Fruit fly (Drosophila melanogaster) whole organism, embryonic: ENCODE data around the gene Hsp83.

Source experiments
- CG10274 ChIP-seq: fragments of 200-800 bp; sonication (Bioruptor generic); optimal IDR thresholded peaks from 3 replicates; lab custom pipeline; 2017; ENCODE audit warnings: missing biosample characterization, mild to moderate bottlenecking, missing genetic modification characterization
- CG10462 ChIP-seq: fragments of 200-800 bp; sonication (Bioruptor generic); optimal IDR thresholded peaks from 2 replicates; lab custom pipeline; 2016; ENCODE audit warnings: missing biosample characterization, missing genetic modification characterization
- CG10543 ChIP-seq: fragments of 200-800 bp; sonication (Bioruptor generic); optimal IDR thresholded peaks from 3 replicates; lab custom pipeline; 2017; ENCODE audit warnings: missing biosample characterization, mild to moderate bottlenecking, missing genetic modification characterization, moderate library complexity
- CG10565 ChIP-seq: fragments of 200-800 bp; sonication (Bioruptor generic); optimal IDR thresholded peaks from 3 replicates; lab custom pipeline; 2016; ENCODE audit warnings: missing biosample characterization, mild to moderate bottlenecking, missing genetic modification characterization
- CG11456 ChIP-seq: fragments of 200-800 bp; sonication (Bioruptor generic); IDR thresholded peaks from 3 replicates; pipeline ENCODE4 v1.3.6; 2022; ENCODE audit warnings: missing biosample characterization, missing genetic modification characterization
- CG1233 ChIP-seq: fragments of 200-800 bp; sonication (Bioruptor generic); optimal IDR thresholded peaks from 4 replicates; lab custom pipeline; 2018; ENCODE audit warnings: missing biosample characterization, mild to moderate bottlenecking, missing genetic modification characterization
- CG14860 ChIP-seq: fragments of 200-800 bp; sonication (Bioruptor generic); IDR thresholded peaks from 3 replicates; pipeline ENCODE4 v1.3.6; 2022; ENCODE audit warnings: missing biosample characterization, missing genetic modification characterization; ENCODE audit not compliant: partially characterized antibody
- CG15269 ChIP-seq: fragments of 200-800 bp; sonication (Bioruptor generic); optimal IDR thresholded peaks from 2 replicates; lab custom pipeline; 2018; ENCODE audit warnings: missing biosample characterization, mild to moderate bottlenecking, missing genetic modification characterization, moderate library complexity
- CG15514 ChIP-seq: fragments of 200-800 bp; sonication (Bioruptor generic); optimal IDR thresholded peaks from 3 replicates; lab custom pipeline; 2017; ENCODE audit warnings: missing biosample characterization, missing genetic modification characterization, mild to moderate bottlenecking, moderate library complexity, missing genetic modification reagents
- CG17912 ChIP-seq: fragments of 200-800 bp; sonication (Bioruptor generic); optimal IDR thresholded peaks from 2 replicates; lab custom pipeline; 2018; ENCODE audit warnings: missing biosample characterization, mild to moderate bottlenecking, missing genetic modification characterization
- CG2202 ChIP-seq: fragments of 200-800 bp; sonication (Bioruptor generic); optimal IDR thresholded peaks from 2 replicates; lab custom pipeline; 2018; ENCODE audit warnings: missing biosample characterization, mild to moderate bottlenecking, missing genetic modification characterization
- CG30020 ChIP-seq: fragments of 200-800 bp; optimal IDR thresholded peaks from 2 replicates; lab custom pipeline; 2019; ENCODE audit warnings: missing biosample characterization, mild to moderate bottlenecking, missing genetic modification characterization, moderate library complexity
- CG31365 ChIP-seq: fragments of 200-800 bp; sonication (Bioruptor generic); optimal IDR thresholded peaks from 2 replicates; lab custom pipeline; 2018; ENCODE audit warnings: missing biosample characterization, mild to moderate bottlenecking, missing genetic modification characterization
- CG32767 ChIP-seq: fragments of 200-800 bp; sonication (Bioruptor generic); IDR thresholded peaks from 2 replicates; pipeline ENCODE4 v1.3.6; 2022; ENCODE audit warnings: missing biosample characterization, missing genetic modification characterization
- CG34376 ChIP-seq: fragments of 200-800 bp; sonication (Bioruptor generic); optimal IDR thresholded peaks from 2 replicates; lab custom pipeline; 2018; ENCODE audit warnings: missing biosample characterization, mild to moderate bottlenecking, missing genetic modification characterization
- CG4328 ChIP-seq: fragments of 200-800 bp; sonication (Bioruptor generic); optimal IDR thresholded peaks from 3 replicates; lab custom pipeline; 2017; ENCODE audit warnings: missing biosample characterization, missing genetic modification reagents, missing genetic modification characterization
- CG4360 ChIP-seq: fragments of 200-800 bp; sonication (Bioruptor generic); IDR thresholded peaks from 2 replicates; pipeline ENCODE4 v1.3.6; 2022; ENCODE audit warnings: missing biosample characterization, missing genetic modification characterization
- CG4424 ChIP-seq: fragments of 200-800 bp; sonication (Bioruptor generic); optimal IDR thresholded peaks from 3 replicates; lab custom pipeline; 2016; ENCODE audit warnings: missing biosample characterization, missing genetic modification characterization
- CG4730 ChIP-seq: fragments of 200-800 bp; sonication (Bioruptor generic); IDR thresholded peaks from 2 replicates; pipeline ENCODE4 v1.3.6; 2022; ENCODE audit warnings: missing biosample characterization, missing genetic modification characterization
- CG6683 ChIP-seq: fragments of 200-800 bp; sonication (Bioruptor generic); optimal IDR thresholded peaks from 2 replicates; lab custom pipeline; 2017; ENCODE audit warnings: missing biosample characterization, mild to moderate bottlenecking, missing genetic modification characterization, missing genetic modification reagents
- CG7372 ChIP-seq: fragments of 200-800 bp; sonication (Bioruptor generic); IDR thresholded peaks from 2 replicates; pipeline ENCODE4 v1.3.6; 2022; ENCODE audit warnings: missing biosample characterization, missing genetic modification characterization
- CG8089 ChIP-seq: fragments of 200-800 bp; sonication (Bioruptor generic); optimal IDR thresholded peaks from 3 replicates; lab custom pipeline; 2016; ENCODE audit warnings: missing biosample characterization, missing genetic modification characterization
- CG9817 ChIP-seq: fragments of 200-800 bp; sonication (Bioruptor generic); optimal IDR thresholded peaks from 2 replicates; lab custom pipeline; 2018; ENCODE audit warnings: missing biosample characterization, mild to moderate bottlenecking, missing genetic modification characterization, moderate library complexity
- Camta ChIP-seq: fragments of 200-800 bp; sonication (Bioruptor generic); optimal IDR thresholded peaks from 2 replicates; lab custom pipeline; 2016; ENCODE audit warnings: missing biosample characterization, missing genetic modification characterization
- CkIIα-i1 ChIP-seq: fragments of 200-800 bp; sonication (Bioruptor generic); IDR thresholded peaks from 2 replicates; pipeline ENCODE4 v1.3.6; 2022; ENCODE audit warnings: missing biosample characterization, missing genetic modification characterization
- CoRest ChIP-seq: fragments of 200-800 bp; sonication (Bioruptor generic); optimal IDR thresholded peaks from 3 replicates; lab custom pipeline; 2018; ENCODE audit warnings: missing biosample characterization, mild to moderate bottlenecking, missing genetic modification characterization, moderate library complexity
- HLH4C ChIP-seq: fragments of 200-800 bp; sonication (Bioruptor generic); IDR thresholded peaks from 3 replicates; pipeline ENCODE4 v1.3.6; 2022; ENCODE audit warnings: missing biosample characterization, missing genetic modification characterization; ENCODE audit not compliant: partially characterized antibody
- Hsf ChIP-seq: fragments of 200-800 bp; sonication (Bioruptor generic); optimal IDR thresholded peaks from 3 replicates; lab custom pipeline; 2016; ENCODE audit warnings: missing biosample characterization, missing genetic modification characterization
- Med ChIP-seq: fragments of 200-800 bp; sonication (Bioruptor generic); peaks from one replicate; lab custom pipeline; 2016; ENCODE audit warnings: missing biosample characterization, missing genetic modification characterization, mild to moderate bottlenecking, inconsistent platforms, moderate library complexity
- Meics ChIP-seq: fragments of 200-800 bp; sonication (Bioruptor generic); optimal IDR thresholded peaks from 2 replicates; lab custom pipeline; 2017; ENCODE audit warnings: missing biosample characterization, mild to moderate bottlenecking, missing genetic modification characterization
- NK7.1 ChIP-seq: fragments of 200-800 bp; sonication (Bioruptor generic); optimal IDR thresholded peaks from 3 replicates; lab custom pipeline; 2016; ENCODE audit warnings: missing biosample characterization, missing genetic modification characterization
- TFAM ChIP-seq: fragments of 200-800 bp; sonication (Bioruptor generic); optimal IDR thresholded peaks from 2 replicates; lab custom pipeline; 2017; ENCODE audit warnings: missing biosample characterization, missing genetic modification characterization, inconsistent platforms
- Xrp1 ChIP-seq: fragments of 200-800 bp; sonication (Bioruptor generic); IDR thresholded peaks from 2 replicates; pipeline ENCODE4 v1.3.6; 2022; ENCODE audit warnings: missing biosample characterization, missing genetic modification characterization
- cato ChIP-seq: fragments of 200-800 bp; sonication (Bioruptor generic); optimal IDR thresholded peaks from 2 replicates; lab custom pipeline; 2016; ENCODE audit warnings: missing biosample characterization, missing genetic modification characterization, borderline replicate concordance
- caup ChIP-seq: fragments of 200-800 bp; sonication (Bioruptor generic); optimal IDR thresholded peaks from 3 replicates; lab custom pipeline; 2017; ENCODE audit warnings: missing biosample characterization, mild to moderate bottlenecking, missing genetic modification characterization, moderate library complexity; ENCODE audit not compliant: severe bottlenecking
- croc ChIP-seq: fragments of 200-800 bp; sonication (Bioruptor generic); conservative IDR thresholded peaks from 3 replicates; pipeline ENCODE4 v1.3.6; 2022; ENCODE audit warnings: missing biosample characterization, missing genetic modification characterization
- crol ChIP-seq: fragments of 200-800 bp; sonication (Bioruptor generic); IDR thresholded peaks from 2 replicates; pipeline ENCODE4 v1.3.6; 2022; ENCODE audit warnings: missing biosample characterization, missing genetic modification characterization
- dm ChIP-seq: fragments of 200-800 bp; sonication (Bioruptor generic); optimal IDR thresholded peaks from 3 replicates; lab custom pipeline; 2016; ENCODE audit warnings: missing biosample characterization, missing genetic modification characterization
- exex ChIP-seq: fragments of 200-800 bp; sonication (Bioruptor generic); optimal IDR thresholded peaks from 4 replicates; lab custom pipeline; 2018; ENCODE audit warnings: missing biosample characterization, mild to moderate bottlenecking, missing genetic modification characterization, moderate library complexity
- fd102C ChIP-seq: fragments of 200-800 bp; sonication (Bioruptor generic); optimal IDR thresholded peaks from 2 replicates; lab custom pipeline; 2018; ENCODE audit warnings: missing biosample characterization, mild to moderate bottlenecking, missing genetic modification characterization, moderate library complexity
- gem ChIP-seq: fragments of 200-800 bp; sonication (Bioruptor generic); optimal IDR thresholded peaks from 2 replicates; lab custom pipeline; 2019; ENCODE audit warnings: missing biosample characterization, mild to moderate bottlenecking, missing genetic modification characterization, moderate library complexity
- inv ChIP-seq: fragments of 200-800 bp; sonication (Bioruptor generic); IDR thresholded peaks from 2 replicates; pipeline ENCODE4 v1.3.6; 2022; ENCODE audit warnings: missing biosample characterization, missing genetic modification characterization; ENCODE audit not compliant: partially characterized antibody
- lilli ChIP-seq: fragments of 200-800 bp; sonication (Bioruptor generic); optimal IDR thresholded peaks from 3 replicates; lab custom pipeline; 2016; ENCODE audit warnings: missing biosample characterization, missing genetic modification characterization
- nau ChIP-seq: fragments of 200-800 bp; sonication (Bioruptor generic); optimal IDR thresholded peaks from 3 replicates; lab custom pipeline; 2017; ENCODE audit warnings: missing biosample characterization, mild to moderate bottlenecking, missing genetic modification characterization, missing genetic modification reagents
- org-1 ChIP-seq: fragments of 200-800 bp; sonication (Bioruptor generic); optimal IDR thresholded peaks from 2 replicates; lab custom pipeline; 2017; ENCODE audit warnings: missing biosample characterization, missing genetic modification characterization
- pb ChIP-seq: fragments of 200-800 bp; sonication (Bioruptor generic); optimal IDR thresholded peaks from 3 replicates; lab custom pipeline; 2016; ENCODE audit warnings: missing biosample characterization, missing genetic modification characterization
- sens-2 ChIP-seq: fragments of 200-800 bp; sonication (Bioruptor generic); IDR thresholded peaks from 2 replicates; pipeline ENCODE4 v1.3.6; 2022; ENCODE audit warnings: missing biosample characterization, missing genetic modification characterization
- shn ChIP-seq: fragments of 200-800 bp; sonication (Bioruptor generic); optimal IDR thresholded peaks from 3 replicates; lab custom pipeline; 2016; ENCODE audit warnings: missing biosample characterization, missing genetic modification characterization
- so ChIP-seq: fragments of 200-800 bp; sonication (Bioruptor generic); IDR thresholded peaks from 3 replicates; pipeline ENCODE4 v1.3.6; 2022; ENCODE audit warnings: missing biosample characterization, missing genetic modification characterization
- tgo ChIP-seq: fragments of 200-800 bp; sonication (Bioruptor generic); IDR thresholded peaks from 3 replicates; pipeline ENCODE4 v1.3.6; 2022; ENCODE audit warnings: missing biosample characterization, missing genetic modification characterization
- ttk ChIP-seq: fragments of 200-800 bp; sonication (Bioruptor generic); IDR thresholded peaks from 2 replicates; pipeline ENCODE4 v2.1.2; 2022; ENCODE audit warnings: missing biosample characterization, missing genetic modification characterization

Gene Hsp83

dm6 chr3L:3197464-3197863 lies 4.7 kb downstream of the Hsp83 start, which contains the start of gene CG14966 (continued):
- TF ChIP-seq Xrp1 (GFP tag; lab: Robert Waterston, UW) (no peak), CG4424 (GFP tag; lab: Kevin White, UChicago) (peak; percentile 1), CG10565 (GFP tag; lab: Kevin White, UChicago) (no peak), sens-2 (no peak), caup (GFP tag; lab: Kevin White, UChicago) (no peak), inv (GFP tag; lab: Robert Waterston, UW) (peak; percentile 78), CG34376 (GFP tag; lab: Kevin White, UChicago) (peak; percentile 79), dm (GFP tag; lab: Kevin White, UChicago) (no peak), CG1233 (GFP tag; lab: Kevin White, UChicago) (no peak), CG8089 (GFP tag; lab: Kevin White, UChicago) (no peak), CG32767 (no peak), shn (peak; percentile 10), fd102C (GFP tag; lab: Kevin White, UChicago) (no peak), crol (no peak), CG4730 (GFP tag; lab: Robert Waterston, UW) (no peak), CG4328 (GFP tag; lab: Kevin White, UChicago) (no peak), CG10274 (GFP tag; lab: Kevin White, UChicago) (no peak), CG31365 (tag; lab: Kevin White, UChicago) (no peak), CG17912 (GFP tag; lab: Kevin White, UChicago) (no peak), org-1 (GFP tag; lab: Kevin White, UChicago) (no peak), Hsf (GFP tag; lab: Kevin White, UChicago) (peak; percentile 15), CG15514 (GFP tag; lab: Kevin White, UChicago) (peak; percentile 83), nau (GFP tag; lab: Kevin White, UChicago) (no peak), CG14860 (GFP tag; lab: Robert Waterston, UW) (peak; percentile 73), so (GFP tag; lab: Robert Waterston, UW) (no peak), exex (tag; lab: Kevin White, UChicago) (peak; percentile 2), lilli (peak; percentile 56), CG6683 (GFP tag; lab: Kevin White, UChicago) (no peak), croc (no peak), CG10462 (GFP tag; lab: Kevin White, UChicago) (no peak), CG4360 (GFP tag; lab: Robert Waterston, UW) (no peak), Camta (GFP tag; lab: Kevin White, UChicago) (peak; percentile 0), NK7.1 (GFP tag; lab: Kevin White, UChicago) (no peak), Med (GFP tag; lab: Kevin White, UChicago) (peak; percentile 89), CG11456 (GFP tag; lab: Robert Waterston, UW) (no peak), CG9817 (tag; lab: Kevin White, UChicago) (peak; percentile 6), gem (peak; percentile 33), CG30020 (tag; lab: Kevin White, UChicago) (peak; percentile 42), HLH4C (peak; percentile 76), cato (no peak), TFAM (no peak), ttk (GFP tag; lab: Robert Waterston, UW) (peak; percentile 11; the same call in 1 of the 2 replicates), pb (GFP tag; lab: Kevin White, UChicago) (no peak), CG7372 (GFP tag; lab: Robert Waterston, UW) (no peak), CoRest (tag; lab: Kevin White, UChicago) (peak; percentile 45), CG2202 (tag; lab: Kevin White, UChicago) (no peak), Meics (GFP tag; lab: Kevin White, UChicago) (peak; percentile 38), CG15269 (peak; percentile 12), CkIIα-i1 (GFP tag; lab: Robert Waterston, UW) (no peak), CG10543 (GFP tag; lab: Kevin White, UChicago) (peak; percentile 13), tgo (no peak)
